Fruit fly (Drosophila melanogaster) whole organism, prepupa: ENCODE data around the gene TTLL4A.

Source experiments
- Blimp-1 ChIP-seq: fragments of 200-800 bp; sonication (Bioruptor generic); optimal IDR thresholded peaks from 3 replicates; lab custom pipeline; 2017; ENCODE audit warnings: missing biosample characterization, missing genetic modification characterization, mild to moderate bottlenecking, moderate library complexity, missing genetic modification reagents
- CG10669 ChIP-seq: fragments of 200-800 bp; sonication (Bioruptor generic); optimal IDR thresholded peaks from 3 replicates; lab custom pipeline; 2018; ENCODE audit warnings: missing biosample characterization, mild to moderate bottlenecking, missing genetic modification characterization, moderate library complexity
- CG11294 ChIP-seq: fragments of 200-800 bp; sonication (Bioruptor generic); IDR thresholded peaks from 2 replicates; pipeline ENCODE4 v1.3.6; 2022; ENCODE audit warnings: missing biosample characterization, missing genetic modification characterization
- CG11762 ChIP-seq: fragments of 200-800 bp; sonication (Bioruptor generic); optimal IDR thresholded peaks from 3 replicates; lab custom pipeline; 2016; ENCODE audit warnings: missing biosample characterization, missing genetic modification characterization; ENCODE audit not compliant: insufficient read depth
- CG11902 ChIP-seq: fragments of 200-800 bp; sonication (Bioruptor generic); optimal IDR thresholded peaks from 3 replicates; lab custom pipeline; 2016; ENCODE audit warnings: missing biosample characterization, missing genetic modification characterization
- CG1621 ChIP-seq: fragments of 200-800 bp; sonication (Bioruptor generic); optimal IDR thresholded peaks from 3 replicates; lab custom pipeline; 2018; ENCODE audit warnings: missing biosample characterization, mild to moderate bottlenecking, missing genetic modification characterization
- CG3032 ChIP-seq: fragments of 200-800 bp; optimal IDR thresholded peaks from 2 replicates; lab custom pipeline; 2019; ENCODE audit warnings: missing biosample characterization, mild to moderate bottlenecking, missing genetic modification characterization, moderate library complexity
- CG31627 ChIP-seq: fragments of 200-800 bp; sonication (Bioruptor generic); optimal IDR thresholded peaks from 3 replicates; lab custom pipeline; 2016; ENCODE audit warnings: missing biosample characterization, missing genetic modification characterization
- CG32006 ChIP-seq: fragments of 200-800 bp; sonication (Bioruptor generic); optimal IDR thresholded peaks from 3 replicates; lab custom pipeline; 2017; ENCODE audit warnings: missing biosample characterization, mild to moderate bottlenecking, missing genetic modification characterization
- CG34406 ChIP-seq: fragments of 200-800 bp; sonication (Bioruptor generic); optimal IDR thresholded peaks from 3 replicates; lab custom pipeline; 2016; ENCODE audit warnings: missing biosample characterization, missing genetic modification characterization
- CG6276 ChIP-seq: fragments of 200-800 bp; sonication (Bioruptor generic); optimal IDR thresholded peaks from 2 replicates; lab custom pipeline; 2017; ENCODE audit warnings: missing biosample characterization, mild to moderate bottlenecking, missing genetic modification characterization
- CG6792 ChIP-seq: fragments of 200-800 bp; sonication (Bioruptor generic); optimal IDR thresholded peaks from 3 replicates; lab custom pipeline; 2016; ENCODE audit warnings: missing biosample characterization, missing genetic modification characterization
- CG6808 ChIP-seq: fragments of 200-800 bp; sonication (Bioruptor generic); optimal IDR thresholded peaks from 3 replicates; lab custom pipeline; 2017; ENCODE audit warnings: missing biosample characterization, missing genetic modification characterization, mild to moderate bottlenecking, moderate library complexity, missing genetic modification reagents
- CG6854 ChIP-seq: fragments of 200-800 bp; sonication (Bioruptor generic); optimal IDR thresholded peaks from 2 replicates; lab custom pipeline; 2017; ENCODE audit warnings: missing biosample characterization, mild to moderate bottlenecking, missing genetic modification characterization
- CG7368 ChIP-seq: fragments of 200-800 bp; sonication (Bioruptor generic); optimal IDR thresholded peaks from 3 replicates; lab custom pipeline; 2016; ENCODE audit warnings: missing biosample characterization, missing genetic modification characterization
- CG8119 ChIP-seq: fragments of 200-800 bp; sonication (Bioruptor generic); IDR thresholded peaks from 3 replicates; pipeline ENCODE4 v1.3.6; 2022; ENCODE audit warnings: missing biosample characterization, missing genetic modification characterization
- CG8319 ChIP-seq: fragments of 200-800 bp; sonication (Bioruptor generic); optimal IDR thresholded peaks from 3 replicates; lab custom pipeline; 2016; ENCODE audit warnings: missing biosample characterization, missing genetic modification characterization
- CG8632 ChIP-seq: fragments of 200-800 bp; sonication (Bioruptor generic); optimal IDR thresholded peaks from 3 replicates; lab custom pipeline; 2016; ENCODE audit warnings: missing biosample characterization, missing genetic modification characterization
- Eip78C ChIP-seq: fragments of 200-800 bp; sonication (Bioruptor generic); peaks from one replicate; lab custom pipeline; 2016; ENCODE audit warnings: missing biosample characterization, missing genetic modification characterization
- Eip93F ChIP-seq: fragments of 200-800 bp; sonication (Bioruptor generic); optimal IDR thresholded peaks from 2 replicates; lab custom pipeline; 2016; ENCODE audit warnings: missing biosample characterization, mild to moderate bottlenecking, missing genetic modification characterization
- Ets21C ChIP-seq: fragments of 200-800 bp; sonication (Bioruptor generic); optimal IDR thresholded peaks from 3 replicates; lab custom pipeline; 2016; ENCODE audit warnings: missing biosample characterization, missing genetic modification characterization
- Ets96B ChIP-seq: fragments of 200-800 bp; optimal IDR thresholded peaks from 2 replicates; lab custom pipeline; 2019; ENCODE audit warnings: missing biosample characterization, mild to moderate bottlenecking, missing genetic modification characterization, moderate library complexity
- Gug ChIP-seq: fragments of 200-800 bp; sonication (Bioruptor generic); IDR thresholded peaks from 2 replicates; pipeline ENCODE4 v1.3.6; 2022; ENCODE audit warnings: missing biosample characterization, missing genetic modification characterization
- Hr4 ChIP-seq: fragments of 200-800 bp; sonication (Bioruptor generic); optimal IDR thresholded peaks from 3 replicates; lab custom pipeline; 2016; ENCODE audit warnings: missing biosample characterization, missing genetic modification characterization
- Lpt ChIP-seq: fragments of 200-800 bp; sonication (Bioruptor generic); optimal IDR thresholded peaks from 3 replicates; lab custom pipeline; 2016; ENCODE audit warnings: missing biosample characterization, missing genetic modification characterization
- Met ChIP-seq: fragments of 200-800 bp; sonication (Bioruptor generic); optimal IDR thresholded peaks from 3 replicates; lab custom pipeline; 2016; ENCODE audit warnings: missing biosample characterization, missing genetic modification characterization
- OdsH ChIP-seq: fragments of 200-800 bp; sonication (Bioruptor generic); optimal IDR thresholded peaks from 3 replicates; lab custom pipeline; 2016; ENCODE audit warnings: missing biosample characterization, missing genetic modification characterization
- Sox102F ChIP-seq: fragments of 200-800 bp; sonication (Bioruptor generic); optimal IDR thresholded peaks from 2 replicates; lab custom pipeline; 2016; ENCODE audit warnings: missing biosample characterization, mild to moderate bottlenecking, missing genetic modification characterization
- acj6 ChIP-seq: fragments of 200-800 bp; sonication (Bioruptor generic); optimal IDR thresholded peaks from 3 replicates; lab custom pipeline; 2016; ENCODE audit warnings: missing biosample characterization, missing genetic modification characterization
- cyc ChIP-seq: fragments of 200-800 bp; sonication (Bioruptor generic); optimal IDR thresholded peaks from 3 replicates; lab custom pipeline; 2016; ENCODE audit warnings: missing biosample characterization, missing genetic modification characterization
- eg ChIP-seq: fragments of 200-800 bp; sonication (Bioruptor generic); IDR thresholded peaks from 3 replicates; pipeline ENCODE4 v1.3.6; 2022; ENCODE audit warnings: missing biosample characterization, missing genetic modification characterization
- esn ChIP-seq: fragments of 200-800 bp; sonication (Bioruptor generic); optimal IDR thresholded peaks from 2 replicates; lab custom pipeline; 2016; ENCODE audit warnings: missing biosample characterization, mild to moderate bottlenecking, missing genetic modification characterization, moderate library complexity
- fd59A ChIP-seq: fragments of 200-800 bp; sonication (Bioruptor generic); optimal IDR thresholded peaks from 2 replicates; lab custom pipeline; 2017; ENCODE audit warnings: missing biosample characterization, mild to moderate bottlenecking, missing genetic modification characterization, missing genetic modification reagents
- fd85E ChIP-seq: fragments of 200-800 bp; sonication (Bioruptor generic); optimal IDR thresholded peaks from 3 replicates; lab custom pipeline; 2016; ENCODE audit warnings: missing biosample characterization, missing genetic modification characterization
- fkh ChIP-seq: fragments of 200-800 bp; sonication (Bioruptor generic); optimal IDR thresholded peaks from 3 replicates; lab custom pipeline; 2017; ENCODE audit warnings: missing biosample characterization, mild to moderate bottlenecking, missing genetic modification characterization, moderate library complexity
- lz ChIP-seq: fragments of 200-800 bp; sonication (Bioruptor generic); optimal IDR thresholded peaks from 3 replicates; lab custom pipeline; 2016; ENCODE audit warnings: missing biosample characterization, missing genetic modification characterization
- net ChIP-seq: fragments of 200-800 bp; sonication (Bioruptor generic); optimal IDR thresholded peaks from 3 replicates; lab custom pipeline; 2016; ENCODE audit warnings: missing biosample characterization, missing genetic modification characterization
- pdm3 ChIP-seq: fragments of 200-800 bp; sonication (Bioruptor generic); optimal IDR thresholded peaks from 3 replicates; lab custom pipeline; 2016; ENCODE audit warnings: missing biosample characterization, missing genetic modification characterization
- salr ChIP-seq, 2 experiments: fragments of 200-800 bp; sonication (Bioruptor generic); optimal IDR thresholded peaks; 3 replicates each; lab custom pipeline; 2016 to 2018; ENCODE audit warnings: missing biosample characterization in 2 of 2, missing genetic modification characterization in 2 of 2, mild to moderate bottlenecking in 1 of 2
- ss ChIP-seq, 2 experiments: fragments of 200-800 bp; sonication (Bioruptor generic); optimal IDR thresholded peaks; 2 replicates in 1 of 2; 3 replicates in 1 of 2; lab custom pipeline; 2017 to 2018; ENCODE audit warnings: mild to moderate bottlenecking in 2 of 2, missing biosample characterization in 2 of 2, missing genetic modification characterization in 2 of 2, moderate library complexity in 1 of 2
- topi ChIP-seq: fragments of 200-800 bp; sonication (Bioruptor generic); optimal IDR thresholded peaks from 3 replicates; lab custom pipeline; 2016; ENCODE audit warnings: missing biosample characterization, missing genetic modification characterization
- vri ChIP-seq: fragments of 200-800 bp; sonication (Bioruptor generic); optimal IDR thresholded peaks from 3 replicates; lab custom pipeline; 2016; ENCODE audit warnings: missing biosample characterization, mild to moderate bottlenecking, missing genetic modification characterization

The TTLL4A gene

DNA sequence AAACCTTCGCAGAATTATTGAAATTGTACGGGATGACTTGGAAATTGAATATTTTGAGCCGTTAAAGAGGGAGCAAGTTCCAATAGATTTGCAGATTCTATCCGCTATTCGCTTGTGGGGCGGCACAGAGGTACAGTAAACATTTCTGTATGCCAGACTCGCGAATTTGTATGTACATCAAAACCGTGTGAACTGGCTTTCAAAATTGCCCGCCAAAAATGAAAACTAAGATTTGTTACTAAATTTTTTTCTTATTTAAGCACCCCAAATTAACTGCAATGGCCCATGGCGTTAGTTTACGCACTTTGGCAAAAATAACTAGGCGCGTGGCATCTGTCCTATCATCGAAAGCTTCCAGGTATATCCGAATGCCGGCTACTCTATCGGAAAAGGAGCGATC lies 1.2 kb upstream of the TTLL4A start:
- TF ChIP-seq CG3032 (tag; lab: Kevin White, UChicago) (no peak), Eip93F (GFP tag; lab: Kevin White, UChicago) (no peak)

DNA sequence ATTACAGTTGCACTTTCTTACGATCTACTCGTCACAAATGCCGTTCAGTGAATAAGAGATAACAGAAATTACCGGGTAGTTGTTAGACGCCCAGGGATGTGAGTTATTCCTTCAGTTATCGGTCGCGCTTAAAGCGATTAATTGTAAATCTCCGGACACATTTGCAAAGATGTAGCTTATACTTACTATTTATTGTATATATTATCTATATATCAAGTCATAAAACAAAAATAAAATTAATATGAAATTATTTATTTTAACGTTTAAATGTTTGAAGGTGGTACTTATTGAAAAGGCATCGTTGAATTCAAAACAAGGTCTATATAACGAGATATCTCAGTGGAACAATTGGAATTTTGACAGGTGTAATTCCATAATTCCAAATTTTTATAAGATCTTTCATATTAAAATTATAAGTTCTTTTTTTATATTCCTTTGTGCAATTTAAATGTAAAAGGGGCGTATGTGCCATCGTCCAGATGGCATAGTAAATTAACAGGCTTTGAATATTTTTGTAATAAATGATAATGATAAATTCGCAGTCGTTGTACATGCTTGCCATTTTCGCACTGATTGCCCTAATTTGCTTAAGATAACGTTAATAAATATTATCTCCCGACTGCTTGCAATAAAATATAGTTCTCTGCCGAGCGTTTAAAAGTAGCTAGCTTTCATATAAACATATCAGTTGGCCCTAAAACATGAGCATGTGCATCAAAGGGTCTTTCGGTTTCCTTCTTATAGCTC lies 12.3 kb downstream of the TTLL4A start, which contains the start of the genes aub and lectin-33A:
Gene aub, minus strand, starts transcription at position 101 of the 747 bp plus-strand sequence.
Gene lectin-33A, plus strand, starts transcription at position 697 of the 747 bp plus-strand sequence.
- no peak for TF ChIP-seq CG32006 (GFP tag; lab: Kevin White, UChicago)
- TF ChIP-seq CG11762 (GFP tag; lab: Kevin White, UChicago), result no peak
- no peak for TF ChIP-seq Hr4 (GFP tag; lab: Kevin White, UChicago)
- no peak for TF ChIP-seq CG1621 (tag; lab: Kevin White, UChicago)
- TF ChIP-seq Ets21C (GFP tag; lab: Kevin White, UChicago), result no peak
- TF ChIP-seq Lpt, result no peak
- TF ChIP-seq vri (GFP tag; lab: Kevin White, UChicago), result no peak
- no peak for TF ChIP-seq Blimp-1
- no peak for TF ChIP-seq ss (GFP tag; optimal IDR thresholded peaks at IDR 0.05; lab: Kevin White, UChicago)
- no peak for TF ChIP-seq CG11902 (GFP tag; lab: Kevin White, UChicago)
- no peak for TF ChIP-seq CG6854
- TF ChIP-seq CG11294 (GFP tag; lab: Robert Waterston, UW), result no peak
- no peak for TF ChIP-seq lz
- no peak for TF ChIP-seq CG10669
- TF ChIP-seq CG6276 (GFP tag; lab: Kevin White, UChicago), result no peak
- no peak for TF ChIP-seq Gug (GFP tag; lab: Robert Waterston, UW)
- TF ChIP-seq topi (GFP tag; lab: Kevin White, UChicago), result no peak
- no peak for TF ChIP-seq fd85E (GFP tag; lab: Kevin White, UChicago)
- TF ChIP-seq, all 60 proteins: peak for 0

DNA sequence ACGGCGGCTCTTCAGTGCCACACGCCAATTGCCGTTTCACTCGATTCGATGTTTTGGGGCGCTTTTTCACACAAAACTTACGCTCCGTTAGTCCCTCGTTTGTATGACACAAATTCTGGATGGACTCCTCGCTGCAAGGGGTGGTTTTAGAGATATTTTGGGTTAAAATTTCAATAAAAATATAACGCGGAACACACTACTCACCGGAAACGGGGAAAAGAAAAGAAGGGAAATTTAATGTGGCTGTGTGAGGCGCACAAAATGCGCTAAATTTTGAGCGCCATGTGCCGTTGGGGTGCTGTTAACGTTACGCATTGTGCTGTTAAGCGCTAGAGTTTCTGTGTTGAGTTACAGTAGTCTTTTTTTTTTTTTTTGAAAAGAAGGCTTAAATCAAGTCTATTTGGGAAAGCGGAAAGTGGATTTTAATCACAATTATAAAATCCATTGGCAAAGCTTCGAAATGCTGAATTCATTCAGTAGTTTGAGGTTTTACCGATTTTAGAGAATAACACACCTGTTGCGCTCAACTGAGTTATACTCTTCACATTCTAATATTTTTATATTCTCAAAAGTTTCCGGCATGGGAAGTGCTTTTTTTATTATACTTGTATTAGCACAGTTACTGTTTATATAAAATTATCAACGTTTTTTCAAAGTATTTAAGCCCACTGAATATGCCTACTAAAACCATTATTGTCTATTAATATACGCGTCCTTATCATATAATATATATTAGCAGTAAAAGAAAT lies 14.9 kb downstream of the TTLL4A start, which contains the start of gene RpL9:
Gene RpL9, minus strand, starts transcription at position 265 of the 749 bp plus-strand sequence.
- TF ChIP-seq salr (GFP tag; optimal IDR thresholded peaks at IDR 0.05; lab: Kevin White, UChicago) (no peak), Ets21C (GFP tag; lab: Kevin White, UChicago) (no peak), pdm3 (no peak), CG34406 (GFP tag; lab: Kevin White, UChicago) (no peak), net (GFP tag; lab: Kevin White, UChicago) (no peak), CG6854 (peak; percentile 95), CG31627 (GFP tag; lab: Kevin White, UChicago) (peak; percentile 34), CG11762 (GFP tag; lab: Kevin White, UChicago) (peak; percentile 29), CG7368 (GFP tag; lab: Kevin White, UChicago) (peak; percentile 63), fd85E (GFP tag; lab: Kevin White, UChicago) (peak; percentile 17), CG8319 (GFP tag; lab: Kevin White, UChicago) (peak; percentile 44), Met (GFP tag; lab: Kevin White, UChicago) (peak; percentile 77), topi (GFP tag; lab: Kevin White, UChicago) (peak; percentile 71), eg (GFP tag; lab: Robert Waterston, UW) (no peak), lz (peak; percentile 71), Blimp-1 (peak; percentile 34), Ets96B (tag; lab: Kevin White, UChicago) (no peak), fd59A (peak; percentile 39), cyc (peak; percentile 44), CG6792 (GFP tag; lab: Kevin White, UChicago) (peak; percentile 54), acj6 (GFP tag; lab: Kevin White, UChicago) (peak; percentile 59), Sox102F (GFP tag; lab: Kevin White, UChicago) (peak; percentile 75), ss (GFP tag; optimal IDR thresholded peaks at IDR 0.05; lab: Kevin White, UChicago) (no peak), CG8119 (no peak), CG8632 (GFP tag; lab: Kevin White, UChicago) (peak; percentile 71), CG3032 (tag; lab: Kevin White, UChicago) (peak; percentile 35), CG11902 (GFP tag; lab: Kevin White, UChicago) (no peak), Eip78C (GFP tag; lab: Kevin White, UChicago) (peak; percentile 92), CG6808 (no peak), fkh (no peak), esn (GFP tag; lab: Kevin White, UChicago) (peak; percentile 72), OdsH (GFP tag; lab: Kevin White, UChicago) (peak; percentile 60), CG32006 (GFP tag; lab: Kevin White, UChicago) (no peak)
